Worm (Caenorhabditis elegans) whole organism, mixed stage, embryonic: ENCODE data around the gene F41G3.10.

Source experiments
- M03D4.4 ChIP-seq: sonication (generic microtip); optimal IDR thresholded peaks from 2 replicates; lab custom pipeline; 2017; ENCODE audit warnings: mild to moderate bottlenecking, missing genetic modification characterization, missing compliant biosample characterization
- bed-3 ChIP-seq: fragments of 200-800 bp; sonication (Bioruptor generic); optimal IDR thresholded peaks from 3 replicates; lab custom pipeline; 2018; ENCODE audit warnings: mild to moderate bottlenecking, missing genetic modification characterization, moderate library complexity, missing compliant biosample characterization
- blmp-1 ChIP-seq: fragments of 150-350 bp; optimal IDR thresholded peaks from 2 replicates; lab custom pipeline; 2014; ENCODE audit warnings: missing biosample characterization, missing genetic modification characterization
- ceh-39 ChIP-seq: fragments of 150-350 bp; optimal IDR thresholded peaks from 2 replicates; lab custom pipeline; 2014; ENCODE audit warnings: missing biosample characterization, missing genetic modification characterization
- ceh-43 ChIP-seq: fragments of 200-800 bp; sonication (Bioruptor generic); optimal IDR thresholded peaks from 2 replicates; lab custom pipeline; 2018; ENCODE audit warnings: mild to moderate bottlenecking, missing genetic modification characterization, moderate library complexity, missing compliant biosample characterization
- ceh-83 ChIP-seq: fragments of 200-800 bp; sonication (Bioruptor generic); optimal IDR thresholded peaks from 2 replicates; lab custom pipeline; 2018; ENCODE audit warnings: mild to moderate bottlenecking, missing genetic modification characterization, missing compliant biosample characterization
- ces-1 ChIP-seq: fragments of 150-350 bp; optimal IDR thresholded peaks from 2 replicates; lab custom pipeline; 2014; ENCODE audit warnings: missing biosample characterization, missing genetic modification reagents, missing genetic modification characterization
- cnd-1 ChIP-seq: fragments of 200-800 bp; sonication (Bioruptor generic); optimal IDR thresholded peaks from 2 replicates; lab custom pipeline; 2018; ENCODE audit warnings: mild to moderate bottlenecking, missing genetic modification characterization, missing compliant biosample characterization
- drap-1 ChIP-seq: fragments of 200-800 bp; sonication (Bioruptor generic); optimal IDR thresholded peaks from 3 replicates; lab custom pipeline; 2018; ENCODE audit warnings: mild to moderate bottlenecking, missing genetic modification characterization, missing compliant biosample characterization
- elt-1 ChIP-seq: sonication (generic microtip); optimal IDR thresholded peaks from 2 replicates; lab custom pipeline; 2017; ENCODE audit warnings: missing genetic modification characterization, mild to moderate bottlenecking, missing compliant biosample characterization, antibody characterized with exemption, moderate library complexity, borderline replicate concordance; ENCODE audit not compliant: insufficient read depth
- elt-3 ChIP-seq: fragments of 150-350 bp; optimal IDR thresholded peaks from 2 replicates; lab custom pipeline; 2014; ENCODE audit warnings: missing biosample characterization, missing genetic modification characterization
- flh-1 ChIP-seq: fragments of 200-800 bp; sonication (Bioruptor generic); optimal IDR thresholded peaks from 2 replicates; lab custom pipeline; 2018; ENCODE audit warnings: mild to moderate bottlenecking, missing genetic modification characterization, moderate library complexity, missing compliant biosample characterization
- hlh-1 ChIP-seq: fragments of 150-350 bp; optimal IDR thresholded peaks from 2 replicates; lab custom pipeline; 2014; ENCODE audit warnings: missing biosample characterization, missing genetic modification reagents, missing genetic modification characterization
- lin-13 ChIP-seq: fragments of 150-350 bp; optimal IDR thresholded peaks from 2 replicates; lab custom pipeline; 2014; ENCODE audit warnings: missing biosample characterization, missing genetic modification characterization
- lin-32 ChIP-seq: fragments of 200-800 bp; sonication (Bioruptor generic); optimal IDR thresholded peaks from 2 replicates; lab custom pipeline; 2018; ENCODE audit warnings: mild to moderate bottlenecking, missing genetic modification characterization, missing compliant biosample characterization
- lsy-2 ChIP-seq: fragments of 150-350 bp; optimal IDR thresholded peaks from 2 replicates; lab custom pipeline; 2014; ENCODE audit warnings: missing biosample characterization, missing genetic modification characterization
- mab-5 ChIP-seq: fragments of 150-350 bp; optimal IDR thresholded peaks from 2 replicates; lab custom pipeline; 2014; ENCODE audit warnings: missing biosample characterization, missing genetic modification characterization
- mep-1 ChIP-seq: fragments of 150-350 bp; optimal IDR thresholded peaks from 2 replicates; lab custom pipeline; 2017; ENCODE audit warnings: missing biosample characterization, missing genetic modification reagents, missing genetic modification characterization, inconsistent platforms
- mls-2 ChIP-seq: sonication (generic microtip); optimal IDR thresholded peaks from 2 replicates; lab custom pipeline; 2016; ENCODE audit warnings: mild to moderate bottlenecking, missing genetic modification characterization, moderate library complexity, missing compliant biosample characterization
- nhr-12 ChIP-seq: fragments of 150-350 bp; optimal IDR thresholded peaks from 2 replicates; lab custom pipeline; 2014; ENCODE audit warnings: missing biosample characterization, missing genetic modification characterization
- nhr-2 ChIP-seq: fragments of 150-350 bp; optimal IDR thresholded peaks from 2 replicates; lab custom pipeline; 2014; ENCODE audit warnings: missing biosample characterization, missing genetic modification characterization
- nhr-237 ChIP-seq: fragments of 150-350 bp; optimal IDR thresholded peaks from 2 replicates; lab custom pipeline; 2014; ENCODE audit warnings: missing biosample characterization, missing genetic modification characterization
- nhr-28 ChIP-seq: fragments of 150-350 bp; optimal IDR thresholded peaks from 2 replicates; lab custom pipeline; 2014; ENCODE audit warnings: missing biosample characterization, missing genetic modification characterization
- nhr-76 ChIP-seq: sonication (generic microtip); optimal IDR thresholded peaks from 2 replicates; lab custom pipeline; 2017; ENCODE audit warnings: missing biosample characterization, missing genetic modification characterization
- pha-4 ChIP-seq: fragments of 150-350 bp; optimal IDR thresholded peaks from 2 replicates; lab custom pipeline; 2018; ENCODE audit warnings: missing biosample characterization, missing genetic modification reagents, missing genetic modification characterization
- sem-2 ChIP-seq: fragments of 200-800 bp; sonication (Bioruptor generic); optimal IDR thresholded peaks from 2 replicates; lab custom pipeline; 2018; ENCODE audit warnings: mild to moderate bottlenecking, missing genetic modification characterization, missing compliant biosample characterization
- snpc-4 ChIP-seq: fragments of 150-350 bp; optimal IDR thresholded peaks from 2 replicates; lab custom pipeline; 2014; ENCODE audit warnings: missing biosample characterization, missing genetic modification characterization
- sptf-1 ChIP-seq: sonication (generic microtip); optimal IDR thresholded peaks from 2 replicates; lab custom pipeline; 2017; ENCODE audit warnings: mild to moderate bottlenecking, missing genetic modification characterization, moderate library complexity, missing compliant biosample characterization
- tbx-8 ChIP-seq: fragments of 200-800 bp; sonication (Bioruptor generic); optimal IDR thresholded peaks from 2 replicates; lab custom pipeline; 2018; ENCODE audit warnings: mild to moderate bottlenecking, missing genetic modification characterization, moderate library complexity, missing compliant biosample characterization
- unc-120 ChIP-seq: sonication (generic microtip); optimal IDR thresholded peaks from 2 replicates; lab custom pipeline; 2017; ENCODE audit warnings: missing genetic modification characterization, missing compliant biosample characterization; ENCODE audit not compliant: poor library complexity, severe bottlenecking
- unc-39 ChIP-seq: fragments of 150-350 bp; optimal IDR thresholded peaks from 2 replicates; lab custom pipeline; 2014; ENCODE audit warnings: missing biosample characterization, missing genetic modification characterization
- unc-62 ChIP-seq: fragments of 150-350 bp; optimal IDR thresholded peaks from 2 replicates; lab custom pipeline; 2014; ENCODE audit warnings: missing biosample characterization, missing genetic modification reagents, missing genetic modification characterization
- zip-8 ChIP-seq: fragments of 150-350 bp; optimal IDR thresholded peaks from 2 replicates; lab custom pipeline; 2014; ENCODE audit warnings: missing biosample characterization, missing genetic modification characterization
- ztf-11 ChIP-seq: fragments of 150-350 bp; optimal IDR thresholded peaks from 2 replicates; lab custom pipeline; 2014; ENCODE audit warnings: missing biosample characterization, missing genetic modification characterization

Gene F41G3.10

ce11 chrII:6741428-6741827 is 7.9 kb downstream of the F41G3.10 start, which contains the start of gene exos-8:
exos-8 (plus strand) TSS chrII:6741691.
- TF ChIP-seq nhr-12 (tag; lab: Kevin White, UChicago) (no peak), unc-120 (tag; lab: Kevin White, UChicago) (no peak), bed-3 (no peak), drap-1 (peak; percentile 6), sem-2 (GFP tag; lab: Kevin White, UChicago) (no peak), hlh-1 (tag; lab: Kevin White, UChicago) (no peak), mep-1 (tag; lab: Kevin White, UChicago) (peak; percentile 67), cnd-1 (tag; lab: Kevin White, UChicago) (peak; percentile 46), ceh-39 (tag; lab: Kevin White, UChicago) (no peak), nhr-76 (tag; lab: Kevin White, UChicago) (no peak), nhr-237 (tag; lab: Kevin White, UChicago) (peak; percentile 49), elt-3 (no peak), mls-2 (tag; lab: Kevin White, UChicago) (peak; percentile 50), nhr-28 (tag; lab: Kevin White, UChicago) (no peak), lin-13 (peak; percentile 34), ces-1 (peak; percentile 76), lin-32 (GFP tag; lab: Kevin White, UChicago) (peak; percentile 1), nhr-2 (tag; lab: Kevin White, UChicago) (no peak), unc-62 (GFP tag; lab: Kevin White, UChicago) (no peak), M03D4.4 (peak; percentile 28), lsy-2 (tag; lab: Kevin White, UChicago) (peak; percentile 67), unc-39 (no peak)

- TF ChIP-seq lsy-2 (tag; lab: Kevin White, UChicago) = no peak
- TF ChIP-seq blmp-1 (tag; lab: Kevin White, UChicago) = no peak
- TF ChIP-seq nhr-237 (tag; lab: Kevin White, UChicago) = no peak
- no peak for TF ChIP-seq tbx-8 (GFP tag; lab: Kevin White, UChicago)
- TF ChIP-seq sptf-1 (tag; lab: Kevin White, UChicago) = no peak
- TF ChIP-seq snpc-4 (tag; lab: Kevin White, UChicago) = no peak
- no peak for TF ChIP-seq cnd-1 (tag; lab: Kevin White, UChicago)
- TF ChIP-seq, all 35 proteins: peak for 0
Measured at ce11 chrII:6736604-6737003, 12.7 kb downstream of the F41G3.10 start, which contains the start of gene T14B4.1. T14B4.1 (plus strand) TSS chrII:6736904.

- no peak for TF ChIP-seq sem-2 (GFP tag; lab: Kevin White, UChicago)
- no peak for TF ChIP-seq lsy-2 (tag; lab: Kevin White, UChicago)
- no peak for TF ChIP-seq cnd-1 (tag; lab: Kevin White, UChicago)
- TF ChIP-seq mls-2 (tag; lab: Kevin White, UChicago) = no peak
- TF ChIP-seq ceh-43 (GFP tag; lab: Kevin White, UChicago) = no peak
- no peak for TF ChIP-seq pha-4 (tag; lab: Kevin White, UChicago)
- TF ChIP-seq ceh-83 = no peak
- TF ChIP-seq lin-32 (GFP tag; lab: Kevin White, UChicago) = no peak
- no peak for TF ChIP-seq zip-8 (tag; lab: Kevin White, UChicago)
- no peak for TF ChIP-seq ceh-39 (tag; lab: Kevin White, UChicago)
- TF ChIP-seq ztf-11 (tag; lab: Kevin White, UChicago) = no peak
- TF ChIP-seq tbx-8 (GFP tag; lab: Kevin White, UChicago) = no peak
- no peak for TF ChIP-seq mab-5 (tag; lab: Kevin White, UChicago)
- no peak for TF ChIP-seq nhr-2 (tag; lab: Kevin White, UChicago)
- no peak for TF ChIP-seq nhr-12 (tag; lab: Kevin White, UChicago)
- no peak for TF ChIP-seq nhr-237 (tag; lab: Kevin White, UChicago)
- no peak for TF ChIP-seq unc-62 (GFP tag; lab: Kevin White, UChicago)
- TF ChIP-seq flh-1 = no peak
- no peak for TF ChIP-seq elt-1 (tag; lab: Kevin White, UChicago)
- TF ChIP-seq M03D4.4 = no peak
- TF ChIP-seq, all 35 proteins: peak for 0
Measured at ce11 chrII:6736066-6736465, 13.3 kb downstream of the F41G3.10 start, which contains the start of gene mrps-18.C. mrps-18.C (plus strand) TSS chrII:6736203.

- TF ChIP-seq pha-4 (tag; lab: Kevin White, UChicago) (peak; percentile 34), ces-1 (peak; percentile 50), mep-1 (tag; lab: Kevin White, UChicago) (peak; percentile 76), drap-1 (no peak), sptf-1 (tag; lab: Kevin White, UChicago) (peak; percentile 36), lsy-2 (tag; lab: Kevin White, UChicago) (peak; percentile 83)
- TF ChIP-seq, all 35 proteins: peak for 5
Measured at ce11 chrII:6734674-6735073, 14.6 kb downstream of the F41G3.10 start, which contains the start of gene T14B4.3. T14B4.3 (plus strand) TSS chrII:6734937.
